Worm (Caenorhabditis elegans): ENCODE data around the gene B0228.7.

DNA sequence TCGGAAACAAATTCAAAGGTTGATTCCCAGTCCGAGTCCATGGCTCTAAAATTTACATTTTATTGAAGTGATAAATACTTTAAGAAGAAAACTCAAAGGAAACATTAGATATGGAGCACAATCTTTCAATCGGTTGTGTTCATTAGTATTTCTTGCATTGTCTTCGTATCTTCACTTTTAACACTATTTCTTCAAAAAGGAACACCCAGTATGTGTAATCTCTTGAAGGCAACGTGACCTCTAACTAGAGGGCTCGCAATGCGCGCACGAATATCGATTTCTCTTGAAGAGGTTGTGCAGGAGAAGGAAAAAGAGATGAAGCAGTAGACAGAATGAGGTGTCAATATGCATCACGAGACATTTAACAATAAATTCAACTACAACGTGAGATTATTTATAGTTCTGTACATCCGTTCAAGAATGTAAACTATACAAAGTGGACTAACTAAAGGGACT, 3.7 kb downstream of the B0228.7 start, which contains the start of the genes B0228.6 and B0228.1:
- TF ChIP-seq lsy-2 (tag; optimal IDR thresholded peaks at IDR 0.05) = no peak
- TF ChIP-seq grh-1 (GFP tag; IDR thresholded peaks at IDR 0.05) = no peak
- no peak for TF ChIP-seq snu-23 (GFP tag; optimal IDR thresholded peaks at IDR 0.05)
- TF ChIP-seq fkh-4 (tag; optimal IDR thresholded peaks at IDR 0.05; ENCODE audit: borderline replicate concordance) = no peak
- no peak for TF ChIP-seq pqm-1 (tag; optimal IDR thresholded peaks at IDR 0.05)
